Worm (Caenorhabditis elegans) whole organism, early embryonic: ENCODE measurements around the gene Y39A1A.9.

Experiments used
- B0310.2 ChIP-seq: sonication (generic microtip); optimal IDR thresholded peaks from 2 replicates; lab custom pipeline; 2016; ENCODE audit warnings: mild to moderate bottlenecking, missing genetic modification characterization, missing compliant biosample characterization
- F13C5.2 ChIP-seq: sonication (generic microtip); optimal IDR thresholded peaks from 2 replicates; lab custom pipeline; 2017; ENCODE audit warnings: mild to moderate bottlenecking, missing genetic modification characterization, inconsistent platforms, missing compliant biosample characterization
- aly-1 ChIP-seq: sonication (generic microtip); optimal IDR thresholded peaks from 2 replicates; lab custom pipeline; 2016; ENCODE audit warnings: missing genetic modification characterization, missing compliant biosample characterization
- ama-1 ChIP-seq: fragments of 150-350 bp; optimal IDR thresholded peaks from 2 replicates; lab custom pipeline; 2014
- ceh-36 ChIP-seq: sonication (generic microtip); optimal IDR thresholded peaks from 2 replicates; lab custom pipeline; 2016; ENCODE audit warnings: missing genetic modification characterization, inconsistent platforms, missing compliant biosample characterization
- ets-7 ChIP-seq: sonication (generic microtip); optimal IDR thresholded peaks from 2 replicates; lab custom pipeline; 2016; ENCODE audit warnings: missing genotype, missing genetic modification characterization, missing compliant biosample characterization
- flt-1 ChIP-seq: fragments of 200-800 bp; sonication (Bioruptor generic); IDR thresholded peaks from 2 replicates; pipeline ENCODE4 v1.3.6; 2022; ENCODE audit warnings: missing genetic modification characterization, missing compliant biosample characterization
- hmbx-1 ChIP-seq: sonication (generic microtip); optimal IDR thresholded peaks from 2 replicates; lab custom pipeline; 2016; ENCODE audit warnings: mild to moderate bottlenecking, missing genetic modification characterization, missing compliant biosample characterization
- hmg-4 ChIP-seq: fragments of 200-800 bp; sonication (Bioruptor generic); optimal IDR thresholded peaks from 2 replicates; lab custom pipeline; 2018; ENCODE audit warnings: mild to moderate bottlenecking, missing genetic modification characterization, missing compliant biosample characterization
- hnd-1 ChIP-seq: sonication (generic microtip); optimal IDR thresholded peaks from 2 replicates; lab custom pipeline; 2016; ENCODE audit warnings: missing genetic modification characterization, missing compliant biosample characterization
- scrt-1 ChIP-seq: fragments of 200-800 bp; sonication (Bioruptor generic); IDR thresholded peaks from 2 replicates; pipeline ENCODE4 v1.3.6; 2022; ENCODE audit warnings: missing genetic modification characterization, missing compliant biosample characterization
- sea-1 ChIP-seq: fragments of 200-800 bp; sonication (Bioruptor generic); conservative IDR thresholded peaks from 2 replicates; pipeline ENCODE4 v1.3.6; 2022; ENCODE audit warnings: missing genetic modification characterization, missing compliant biosample characterization
- tbx-11 ChIP-seq: fragments of 200-800 bp; sonication (Bioruptor generic); IDR thresholded peaks from 2 replicates; pipeline ENCODE4 v1.3.6; 2022; ENCODE audit warnings: missing genetic modification characterization, missing compliant biosample characterization
- tra-4 ChIP-seq: sonication (generic microtip); optimal IDR thresholded peaks from 2 replicates; lab custom pipeline; 2017; ENCODE audit warnings: missing genetic modification characterization, missing compliant biosample characterization

- TF ChIP-seq hmbx-1, result no peak
- no peak for TF ChIP-seq scrt-1 (GFP tag; lab: Robert Waterston, UW)
- no peak for TF ChIP-seq tbx-11 (GFP tag; lab: Robert Waterston, UW)
- no peak for TF ChIP-seq ets-7
- TF ChIP-seq ceh-36 (tag; lab: Kevin White, UChicago), result no peak
- no peak for TF ChIP-seq ama-1
- no peak for TF ChIP-seq hnd-1 (tag; lab: Kevin White, UChicago)
- no peak for TF ChIP-seq sea-1 (GFP tag; lab: Robert Waterston, UW)
- TF ChIP-seq tra-4 (tag; lab: Kevin White, UChicago), result no peak
- no peak for TF ChIP-seq flt-1 (GFP tag; lab: Robert Waterston, UW)
- TF ChIP-seq aly-1 (tag; lab: Kevin White, UChicago), result no peak
- no peak for TF ChIP-seq hmg-4
- no peak for TF ChIP-seq F13C5.2 (tag; lab: Kevin White, UChicago)
- TF ChIP-seq B0310.2 (tag; lab: Kevin White, UChicago), result no peak
These were observed 47.1 kb downstream of the Y39A1A.9 start, which contains the start of gene Y45F3A.5 for ce11 chrIII:10586243-10586642.
